Fruit fly (Drosophila melanogaster) whole organism: ENCODE data around the gene CG7183.
A peak's percentile ranks its signal among the peaks of the same experiment; 100 is the strongest.

Experiments used
- CG8478 ChIP-seq: fragments of >200 bp; optimal IDR thresholded peaks from 2 replicates; lab custom pipeline; 2018; ENCODE audit warnings: inconsistent platforms
- Dll ChIP-seq: fragments of >200 bp; optimal IDR thresholded peaks from 2 replicates; lab custom pipeline; 2017
- EcR ChIP-seq, 2 experiments: fragments of >200 bp; optimal IDR thresholded peaks; 2 replicates each; lab custom pipeline; 2017; ENCODE audit warnings: missing biosample characterization in 2 of 2, missing genetic modification characterization in 2 of 2, missing genetic modification reagents in 2 of 2
- pan ChIP-seq: fragments of >200 bp; optimal IDR thresholded peaks from 2 replicates; lab custom pipeline; 2017
- psq ChIP-seq: fragments of >200 bp; optimal IDR thresholded peaks from 2 replicates; lab custom pipeline; 2017
- usp ChIP-seq: fragments of >200 bp; optimal IDR thresholded peaks from 2 replicates; lab custom pipeline; 2017; ENCODE audit warnings: missing biosample characterization, missing genetic modification characterization, mixed read lengths

Gene CG7183

dm6 chr3R:18226043-18226808, 5.7 kb upstream of the CG7183 start, which contains the start of the genes CG7168 and Mdh2:
CG7168 (minus strand) TSS chr3R:18226082.
Mdh2 (plus strand) TSS chr3R:18226396.
- TF ChIP-seq EcR (GFP tag; optimal IDR thresholded peaks at IDR 0.05; lab: Kevin White, UChicago) (no peak), CG8478 (lab: Kevin White, UChicago) (no peak), Dll (lab: Kevin White, UChicago) (no peak), usp (GFP tag; lab: Kevin White, UChicago) (no peak), pan (lab: Kevin White, UChicago) (no peak), psq (no peak)

- TF ChIP-seq EcR (GFP tag; optimal IDR thresholded peaks at IDR 0.05; lab: Kevin White, UChicago), result no peak
Measured at dm6 chr3R:18223434-18223833, 2.9 kb upstream of the CG7183 start, which contains the start of the genes mTerf5 and Non3. mTerf5 (minus strand) TSS chr3R:18223682. Non3 (plus strand) TSS chr3R:18223722.

DNA sequence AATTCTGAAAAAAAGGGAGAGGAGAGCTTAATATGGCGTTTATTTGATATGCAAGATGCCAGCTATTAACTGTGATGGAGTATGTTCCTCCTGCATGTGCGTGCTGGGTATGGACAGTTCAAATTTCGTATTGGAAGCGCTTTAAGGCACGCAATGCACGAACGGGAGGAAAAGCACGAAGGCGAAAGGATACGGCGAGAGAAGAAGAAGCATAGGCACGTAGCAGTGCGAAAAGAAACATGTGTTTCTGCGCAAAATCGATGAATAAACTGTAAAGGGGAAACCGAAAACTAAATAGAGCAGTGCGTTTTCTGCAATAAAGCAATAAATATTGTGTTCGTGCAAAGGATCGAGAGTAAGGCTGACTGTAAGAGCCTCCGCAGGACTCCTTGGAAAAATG, 4.6 kb downstream of the CG7183 start, which contains the start of gene CG14314:
Gene CG14314 (plus strand): TSS at position 243 of the 400 bp plus-strand sequence.
- TF ChIP-seq usp (GFP tag; lab: Kevin White, UChicago), result no peak
- TF ChIP-seq EcR (GFP tag; optimal IDR thresholded peaks at IDR 0.05; lab: Kevin White, UChicago), result no peak
- no peak for TF ChIP-seq psq
- no peak for TF ChIP-seq Dll (lab: Kevin White, UChicago)
- no peak for TF ChIP-seq CG8478 (lab: Kevin White, UChicago)
- no peak for TF ChIP-seq pan (lab: Kevin White, UChicago)

DNA sequence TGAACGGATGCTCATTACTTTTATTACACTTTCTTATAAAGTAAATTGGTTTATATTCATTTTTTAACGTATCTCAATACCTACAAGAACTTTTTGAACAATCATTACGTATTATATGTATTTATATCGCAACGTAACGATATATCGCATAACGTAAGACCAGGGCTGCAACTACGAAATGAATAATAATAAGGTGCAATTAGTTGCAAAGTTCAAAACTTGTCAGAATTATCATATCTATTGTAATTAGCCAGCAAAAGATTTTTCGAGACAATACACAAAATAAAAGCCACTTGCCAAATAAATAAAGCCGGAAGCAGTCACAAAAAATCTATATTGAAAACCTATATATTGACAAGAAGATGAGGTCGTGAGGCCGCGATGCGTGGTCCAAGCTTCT, 5.2 kb downstream of the CG7183 start:
- TF ChIP-seq Dll (lab: Kevin White, UChicago) (no peak), CG8478 (lab: Kevin White, UChicago) (no peak), EcR (GFP tag; optimal IDR thresholded peaks at IDR 0.05; lab: Kevin White, UChicago) (no peak)

DNA sequence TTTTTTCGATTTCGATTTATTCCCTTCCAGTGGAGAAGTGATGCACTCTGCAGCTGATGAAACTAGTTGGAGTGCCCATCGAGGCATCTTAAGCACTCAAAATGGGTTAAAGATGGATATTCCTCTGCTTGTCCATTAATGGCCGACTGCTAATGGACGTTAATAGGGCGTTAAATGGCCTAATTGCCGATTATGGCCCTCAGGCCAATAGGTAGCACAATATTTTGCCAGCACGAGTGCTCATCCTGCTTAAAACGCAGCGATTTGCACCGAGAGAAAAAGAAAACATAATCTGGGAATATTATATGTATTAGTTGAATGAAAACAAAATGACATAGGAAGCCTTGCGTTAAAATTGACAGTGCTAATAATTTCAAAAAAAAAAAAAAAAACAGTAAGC, 12.0 kb downstream of the CG7183 start, which contains the start of gene CG44158:
Gene CG44158 (plus strand): TSS at position 301 of the 400 bp plus-strand sequence.
- TF ChIP-seq usp (GFP tag; lab: Kevin White, UChicago) (no peak), pan (lab: Kevin White, UChicago) (no peak), CG8478 (lab: Kevin White, UChicago) (no peak), EcR (GFP tag; optimal IDR thresholded peaks at IDR 0.05; lab: Kevin White, UChicago) (no peak), Dll (lab: Kevin White, UChicago) (no peak), psq (no peak)

DNA sequence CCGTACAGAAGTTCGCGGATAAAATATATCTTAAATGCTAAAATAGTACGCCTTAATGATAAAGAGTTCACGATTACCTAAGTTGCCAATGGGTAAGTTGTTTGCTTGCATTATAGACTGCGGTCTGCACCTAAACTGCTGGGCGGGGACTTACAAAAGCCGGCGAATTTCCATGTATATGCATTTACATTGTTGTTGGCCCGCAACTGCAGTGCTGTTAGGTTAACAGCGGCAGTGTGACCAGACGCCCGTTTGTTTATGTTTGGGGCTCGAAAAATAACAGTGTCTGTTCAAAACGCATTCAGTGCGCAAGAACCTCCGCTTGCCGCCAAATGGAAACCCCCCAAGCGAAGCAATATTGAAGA, 20.6 kb downstream of the CG7183 start:
- TF ChIP-seq Dll (lab: Kevin White, UChicago) (no peak), CG8478 (lab: Kevin White, UChicago) (no peak), EcR (GFP tag; optimal IDR thresholded peaks at IDR 0.05; lab: Kevin White, UChicago) (no peak), usp (GFP tag; lab: Kevin White, UChicago) (no peak), pan (lab: Kevin White, UChicago) (no peak), psq (no peak)

DNA sequence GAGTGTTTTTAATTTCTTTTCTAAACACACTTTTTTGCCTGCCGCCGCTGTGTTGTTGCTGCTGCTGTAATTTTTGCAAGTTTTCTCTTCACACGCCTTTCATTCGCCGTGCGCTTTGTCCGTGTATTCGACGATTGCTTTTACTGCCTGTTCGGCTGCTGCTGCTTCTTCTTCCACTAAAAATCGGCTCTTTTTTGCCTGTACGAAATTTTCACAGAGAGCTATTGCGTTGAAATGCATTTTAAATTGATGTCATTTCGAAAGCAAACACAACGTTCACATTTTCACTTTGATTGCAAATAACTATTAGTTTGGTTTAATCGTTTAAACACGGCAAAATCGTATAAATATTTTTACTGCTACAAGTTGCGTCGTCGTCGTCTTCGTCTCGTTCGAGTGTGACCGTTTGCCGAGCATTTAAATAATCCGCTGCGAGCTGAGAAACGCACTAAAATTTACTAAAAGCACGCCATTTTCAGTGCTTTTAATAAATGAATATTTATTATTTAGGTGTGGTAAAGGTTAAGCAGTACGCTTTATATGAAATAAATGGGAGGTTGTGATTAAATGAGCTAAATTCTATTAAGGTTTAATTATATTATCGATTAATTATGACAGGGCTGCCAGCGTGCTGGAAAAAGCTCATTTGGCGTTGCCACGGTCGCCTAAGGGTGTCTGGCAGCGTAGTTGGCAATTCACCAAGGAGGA, 21.2 kb downstream of the CG7183 start, which contains the start of the genes Ssdp and CG7985:
Gene Ssdp (minus strand): TSS at position 419 of the 708 bp plus-strand sequence.
Gene CG7985 (plus strand): TSS at position 681 of the 708 bp plus-strand sequence.
- no peak for TF ChIP-seq EcR (GFP tag; optimal IDR thresholded peaks at IDR 0.05; lab: Kevin White, UChicago)
- TF ChIP-seq psq, result peak; percentile 59

DNA sequence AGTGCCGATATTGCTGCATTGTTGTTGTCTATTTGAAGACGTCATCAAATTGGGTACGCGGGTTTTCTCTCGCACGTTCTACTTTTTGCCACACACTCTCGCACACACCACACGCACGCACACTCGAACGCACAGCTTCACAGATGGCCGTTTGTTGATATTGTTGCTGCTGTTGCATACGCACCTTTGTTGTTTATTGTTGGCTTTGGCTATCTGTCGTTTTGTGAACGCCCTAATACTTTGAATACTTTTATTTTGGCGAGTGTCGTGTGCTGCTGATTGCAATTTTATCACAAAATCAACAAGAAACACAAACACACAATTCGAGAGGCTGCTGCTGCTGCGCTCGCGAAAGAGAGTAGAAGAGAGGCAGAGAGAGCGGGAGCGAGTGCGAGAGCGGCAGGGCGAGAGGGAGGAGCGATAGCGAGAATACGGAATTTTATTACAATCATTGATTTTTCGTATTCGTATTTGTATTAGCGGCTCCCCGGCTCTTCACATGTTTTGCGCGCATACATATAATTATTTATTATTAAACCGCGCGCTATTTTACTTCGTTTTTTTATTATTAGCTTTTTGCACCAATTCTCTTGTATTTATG, 21.9 kb downstream of the CG7183 start:
- no peak for TF ChIP-seq usp (GFP tag; lab: Kevin White, UChicago)
- peak; percentile 97 for TF ChIP-seq Dll (lab: Kevin White, UChicago)
- no peak for TF ChIP-seq CG8478 (lab: Kevin White, UChicago)
- TF ChIP-seq EcR (GFP tag; optimal IDR thresholded peaks at IDR 0.05; lab: Kevin White, UChicago), result no peak
- TF ChIP-seq pan (lab: Kevin White, UChicago), result no peak

- TF ChIP-seq EcR (GFP tag; optimal IDR thresholded peaks at IDR 0.05; lab: Kevin White, UChicago) (no peak), psq (no peak), Dll (lab: Kevin White, UChicago) (no peak), usp (GFP tag; lab: Kevin White, UChicago) (no peak), CG8478 (lab: Kevin White, UChicago) (no peak), pan (lab: Kevin White, UChicago) (no peak)
Measured at dm6 chr3R:18197802-18198148, 22.7 kb downstream of the CG7183 start.

dm6 chr3R:18196991-18197801, 23.3 kb downstream of the CG7183 start:
- TF ChIP-seq usp (GFP tag; lab: Kevin White, UChicago), result no peak
- peak; percentile 51 for TF ChIP-seq CG8478 (lab: Kevin White, UChicago)
- TF ChIP-seq Dll (lab: Kevin White, UChicago), result peak; percentile 98

DNA sequence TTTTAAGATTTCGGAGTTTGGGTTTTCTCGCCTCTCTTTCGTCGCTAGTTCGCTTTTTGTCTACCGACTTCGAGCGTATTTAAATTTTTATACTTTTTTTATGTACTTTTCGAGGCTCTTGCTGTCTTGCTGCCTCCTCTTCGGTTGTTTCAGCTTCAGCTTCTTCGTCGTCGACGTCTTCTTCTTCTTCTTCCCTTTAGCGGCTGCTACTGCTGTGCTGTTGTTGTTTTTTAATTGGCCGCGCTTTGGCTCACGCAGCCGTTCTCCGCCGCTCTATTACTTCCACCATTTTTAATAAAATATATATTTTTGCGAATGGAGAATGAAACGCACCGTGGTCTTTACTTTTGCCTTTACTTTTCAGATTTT, 23.9 kb downstream of the CG7183 start:
- TF ChIP-seq Dll (lab: Kevin White, UChicago), result no peak
- TF ChIP-seq EcR (GFP tag; optimal IDR thresholded peaks at IDR 0.05; lab: Kevin White, UChicago), result no peak
- TF ChIP-seq usp (GFP tag; lab: Kevin White, UChicago), result no peak
- no peak for TF ChIP-seq CG8478 (lab: Kevin White, UChicago)
- TF ChIP-seq psq, result no peak
- TF ChIP-seq pan (lab: Kevin White, UChicago), result no peak
